Worm (Caenorhabditis elegans) whole organism, L4/young adult: ENCODE measurements around the gene K01A11.1.

Source experiments
- W03F9.2 ChIP-seq: fragments of 150-350 bp; optimal IDR thresholded peaks from 2 replicates; lab custom pipeline; 2014; ENCODE audit warnings: missing biosample characterization, missing genetic modification characterization
- dao-5 ChIP-seq: sonication (generic microtip); optimal IDR thresholded peaks from 2 replicates; lab custom pipeline; 2016; ENCODE audit warnings: missing genotype, missing genetic modification characterization, moderate library complexity, missing compliant biosample characterization
- him-1 ChIP-seq: sonication (generic microtip); optimal IDR thresholded peaks from 2 replicates; lab custom pipeline; 2016; ENCODE audit warnings: missing genotype, missing genetic modification reagents, missing genetic modification characterization, missing compliant biosample characterization

Gene K01A11.1

ce11 chrIII:3381866-3382265, 49.4 kb downstream of the K01A11.1 start:
- TF ChIP-seq dao-5 (no peak), him-1 (tag; lab: Kevin White, UChicago) (no peak), W03F9.2 (no peak)
